Fruit fly (Drosophila melanogaster) whole organism, embryonic: Measurements from ENCODE around the gene CG4210.

Experiments
- ATbp ChIP-seq: fragments of 200-800 bp; sonication (Bioruptor generic); optimal IDR thresholded peaks from 2 replicates; lab custom pipeline; 2017; ENCODE audit warnings: missing biosample characterization, mild to moderate bottlenecking, missing genetic modification characterization, missing genetic modification reagents
- B-H2 ChIP-seq: fragments of 200-800 bp; sonication (Bioruptor generic); optimal IDR thresholded peaks from 2 replicates; lab custom pipeline; 2018; ENCODE audit warnings: missing biosample characterization, mild to moderate bottlenecking, missing genetic modification characterization
- Bdp1 ChIP-seq: fragments of 200-800 bp; sonication (Bioruptor generic); optimal IDR thresholded peaks from 3 replicates; lab custom pipeline; 2016; ENCODE audit warnings: missing biosample characterization, missing genetic modification characterization
- CG10543 ChIP-seq: fragments of 200-800 bp; sonication (Bioruptor generic); optimal IDR thresholded peaks from 3 replicates; lab custom pipeline; 2017; ENCODE audit warnings: missing biosample characterization, mild to moderate bottlenecking, missing genetic modification characterization, moderate library complexity
- CG10979 ChIP-seq: fragments of 200-800 bp; sonication (Bioruptor generic); optimal IDR thresholded peaks from 2 replicates; lab custom pipeline; 2018; ENCODE audit warnings: missing biosample characterization, mild to moderate bottlenecking, missing genetic modification characterization, moderate library complexity
- CG12299 ChIP-seq: fragments of 200-800 bp; sonication (Bioruptor generic); optimal IDR thresholded peaks from 2 replicates; lab custom pipeline; 2018; ENCODE audit warnings: missing biosample characterization, mild to moderate bottlenecking, missing genetic modification characterization
- CG12769 ChIP-seq: fragments of 200-800 bp; sonication (Bioruptor generic); optimal IDR thresholded peaks from 2 replicates; lab custom pipeline; 2019; ENCODE audit warnings: missing biosample characterization, mild to moderate bottlenecking, missing genetic modification characterization, moderate library complexity
- CG15073 ChIP-seq: fragments of 200-800 bp; sonication (Bioruptor generic); optimal IDR thresholded peaks from 2 replicates; lab custom pipeline; 2016; ENCODE audit warnings: missing biosample characterization, missing genetic modification characterization
- CG15269 ChIP-seq: fragments of 200-800 bp; sonication (Bioruptor generic); optimal IDR thresholded peaks from 2 replicates; lab custom pipeline; 2018; ENCODE audit warnings: missing biosample characterization, mild to moderate bottlenecking, missing genetic modification characterization, moderate library complexity
- CG1602 ChIP-seq: fragments of 200-800 bp; sonication (Bioruptor generic); optimal IDR thresholded peaks from 3 replicates; lab custom pipeline; 2016; ENCODE audit warnings: missing biosample characterization, missing genetic modification characterization
- CG31388 ChIP-seq: fragments of 200-800 bp; sonication (Bioruptor generic); optimal IDR thresholded peaks from 2 replicates; lab custom pipeline; 2016; ENCODE audit warnings: missing biosample characterization, missing genetic modification characterization
- CG32767 ChIP-seq: fragments of 200-800 bp; sonication (Bioruptor generic); IDR thresholded peaks from 2 replicates; pipeline ENCODE4 v1.3.6; 2022; ENCODE audit warnings: missing biosample characterization, missing genetic modification characterization
- CG33213 ChIP-seq: fragments of 200-800 bp; sonication (Bioruptor generic); optimal IDR thresholded peaks from 3 replicates; lab custom pipeline; 2016; ENCODE audit warnings: missing biosample characterization, missing genetic modification characterization
- CG34422 ChIP-seq: fragments of 200-800 bp; sonication (Bioruptor generic); IDR thresholded peaks from 3 replicates; pipeline ENCODE4 v1.3.6; 2022; ENCODE audit warnings: missing biosample characterization, missing genetic modification characterization
- CG4424 ChIP-seq: fragments of 200-800 bp; sonication (Bioruptor generic); optimal IDR thresholded peaks from 3 replicates; lab custom pipeline; 2016; ENCODE audit warnings: missing biosample characterization, missing genetic modification characterization
- CG4820 ChIP-seq: fragments of 200-800 bp; sonication (Bioruptor generic); optimal IDR thresholded peaks from 3 replicates; lab custom pipeline; 2016; ENCODE audit warnings: missing biosample characterization, missing genetic modification characterization
- CG5180 ChIP-seq: fragments of 200-800 bp; sonication (Bioruptor generic); optimal IDR thresholded peaks from 3 replicates; lab custom pipeline; 2017; ENCODE audit warnings: missing biosample characterization, missing genetic modification characterization, mild to moderate bottlenecking, moderate library complexity, missing genetic modification reagents
- CG5953 ChIP-seq: fragments of 200-800 bp; sonication (Bioruptor generic); IDR thresholded peaks from 2 replicates; pipeline ENCODE4 v1.3.6; 2022; ENCODE audit warnings: missing biosample characterization, missing genetic modification characterization
- CG6654 ChIP-seq: fragments of 200-800 bp; sonication (Bioruptor generic); optimal IDR thresholded peaks from 2 replicates; lab custom pipeline; 2017; ENCODE audit warnings: missing biosample characterization, mild to moderate bottlenecking, missing genetic modification characterization
- CG6765 ChIP-seq: fragments of 200-800 bp; sonication (Bioruptor generic); optimal IDR thresholded peaks from 3 replicates; lab custom pipeline; 2017; ENCODE audit warnings: missing biosample characterization, mild to moderate bottlenecking, missing genetic modification characterization
- CTCF ChIP-seq: fragments of 200-800 bp; sonication (Bioruptor generic); optimal IDR thresholded peaks from 2 replicates; lab custom pipeline; 2017; ENCODE audit warnings: missing biosample characterization, mild to moderate bottlenecking, missing genetic modification characterization, moderate library complexity
- CrebB ChIP-seq: fragments of 200-800 bp; sonication (Bioruptor generic); optimal IDR thresholded peaks from 3 replicates; lab custom pipeline; 2018; ENCODE audit warnings: missing biosample characterization, mild to moderate bottlenecking, missing genetic modification characterization
- Dbx ChIP-seq: fragments of 200-800 bp; sonication (Bioruptor generic); IDR thresholded peaks from 3 replicates; pipeline ENCODE4 v1.3.6; 2022; ENCODE audit warnings: missing biosample characterization, missing genetic modification characterization
- Eip74EF ChIP-seq, 2 experiments: fragments of 200-800 bp in 1 of 2; fragments of >200 bp in 1 of 2; sonication (Bioruptor generic) in 1 of 2; optimal IDR thresholded peaks; 2 replicates each; lab custom pipeline; 2017 to 2019; ENCODE audit warnings: missing biosample characterization in 2 of 2, missing genetic modification characterization in 2 of 2, mild to moderate bottlenecking in 1 of 2, moderate library complexity in 1 of 2
- Fer1 ChIP-seq: fragments of 200-800 bp; sonication (Bioruptor generic); optimal IDR thresholded peaks from 2 replicates; lab custom pipeline; 2017; ENCODE audit warnings: missing biosample characterization, mild to moderate bottlenecking, missing genetic modification characterization
- Fer3 ChIP-seq: fragments of 200-800 bp; sonication (Bioruptor generic); optimal IDR thresholded peaks from 2 replicates; lab custom pipeline; 2018; ENCODE audit warnings: missing biosample characterization, mild to moderate bottlenecking, missing genetic modification characterization, moderate library complexity
- GATAe ChIP-seq: fragments of 200-800 bp; sonication (Bioruptor generic); conservative IDR thresholded peaks from 2 replicates; pipeline ENCODE4 v1.3.6; 2022; ENCODE audit warnings: missing biosample characterization, missing genetic modification characterization
- Gsc ChIP-seq: fragments of 200-800 bp; sonication (Bioruptor generic); IDR thresholded peaks from 2 replicates; pipeline ENCODE4 v1.3.6; 2022; ENCODE audit warnings: missing biosample characterization, missing genetic modification characterization
- Hr3 ChIP-seq: fragments of 200-800 bp; sonication (Bioruptor generic); optimal IDR thresholded peaks from 3 replicates; lab custom pipeline; 2016; ENCODE audit warnings: missing biosample characterization, missing genetic modification characterization
- NC2α ChIP-seq: fragments of 200-800 bp; sonication (Bioruptor generic); optimal IDR thresholded peaks from 2 replicates; lab custom pipeline; 2016; ENCODE audit warnings: missing biosample characterization, missing genetic modification characterization
- Ravus ChIP-seq: fragments of 200-800 bp; sonication (Bioruptor generic); IDR thresholded peaks from 2 replicates; pipeline ENCODE4 v1.3.6; 2022; ENCODE audit warnings: missing biosample characterization, missing genetic modification characterization
- Ssrp ChIP-seq: fragments of 200-800 bp; sonication (Bioruptor generic); optimal IDR thresholded peaks from 2 replicates; lab custom pipeline; 2018; ENCODE audit warnings: missing biosample characterization, mild to moderate bottlenecking, missing genetic modification characterization, moderate library complexity
- amos ChIP-seq: fragments of 200-800 bp; sonication (Bioruptor generic); IDR thresholded peaks from 2 replicates; pipeline ENCODE4 v1.3.6; 2022; ENCODE audit warnings: missing biosample characterization, missing genetic modification characterization; ENCODE audit not compliant: partially characterized antibody
- bab2 ChIP-seq: fragments of 200-800 bp; sonication (Bioruptor generic); optimal IDR thresholded peaks from 2 replicates; lab custom pipeline; 2016; ENCODE audit warnings: missing biosample characterization, missing genetic modification characterization
- dimm ChIP-seq: fragments of 200-800 bp; sonication (Bioruptor generic); IDR thresholded peaks from 2 replicates; pipeline ENCODE4 v1.3.6; 2022; ENCODE audit warnings: missing biosample characterization, missing genetic modification characterization
- dm ChIP-seq: fragments of 200-800 bp; sonication (Bioruptor generic); optimal IDR thresholded peaks from 3 replicates; lab custom pipeline; 2016; ENCODE audit warnings: missing biosample characterization, missing genetic modification characterization
- en ChIP-seq: fragments of 200-800 bp; sonication (Bioruptor generic); optimal IDR thresholded peaks from 2 replicates; lab custom pipeline; 2016; ENCODE audit warnings: missing biosample characterization, missing genetic modification characterization
- gsb ChIP-seq: fragments of 200-800 bp; sonication (Bioruptor generic); IDR thresholded peaks from 2 replicates; pipeline ENCODE4 v1.3.6; 2022; ENCODE audit warnings: missing biosample characterization, missing genetic modification characterization
- her ChIP-seq: fragments of 200-800 bp; sonication (Bioruptor generic); optimal IDR thresholded peaks from 2 replicates; lab custom pipeline; 2016; ENCODE audit warnings: missing biosample characterization, missing genetic modification characterization
- insv ChIP-seq, 2 experiments: fragments of 200-800 bp; sonication (Bioruptor generic); optimal IDR thresholded peaks; 3 replicates each; lab custom pipeline; 2016 to 2018; ENCODE audit warnings: missing biosample characterization in 2 of 2, missing genetic modification characterization in 2 of 2
- kay ChIP-seq: fragments of 200-800 bp; sonication (Bioruptor generic); optimal IDR thresholded peaks from 2 replicates; lab custom pipeline; 2016; ENCODE audit warnings: missing biosample characterization, missing genetic modification characterization
- lab ChIP-seq: fragments of 200-800 bp; sonication (Bioruptor generic); optimal IDR thresholded peaks from 3 replicates; lab custom pipeline; 2017; ENCODE audit warnings: missing biosample characterization, missing genetic modification characterization, mild to moderate bottlenecking, moderate library complexity, missing genetic modification reagents
- onecut ChIP-seq: fragments of 200-800 bp; sonication (Bioruptor generic); IDR thresholded peaks from 2 replicates; pipeline ENCODE4 v1.3.6; 2022; ENCODE audit warnings: missing biosample characterization, missing genetic modification characterization
- pan ChIP-seq, 4 experiments: fragments of >200 bp in 3 of 4; fragments of 200-800 bp in 1 of 4; sonication (Bioruptor generic) in 1 of 4; optimal IDR thresholded peaks in 3 of 4; IDR thresholded peaks in 1 of 4; 2 replicates each; pipeline versions ENCODE4 v1.3.6 to Lab custom; 2017 to 2022; ENCODE audit warnings: missing biosample characterization in 2 of 4, missing genetic modification characterization in 2 of 4, mixed read lengths in 1 of 4
- ranshi ChIP-seq: fragments of 200-800 bp; sonication (Bioruptor generic); IDR thresholded peaks from 2 replicates; pipeline ENCODE4 v1.3.6; 2022; ENCODE audit warnings: missing biosample characterization, missing genetic modification characterization
- sens ChIP-seq: fragments of 200-800 bp; sonication (Bioruptor generic); peaks from one replicate; lab custom pipeline; 2016; ENCODE audit warnings: missing biosample characterization, missing genetic modification characterization
- sisA ChIP-seq: fragments of 200-800 bp; sonication (Bioruptor generic); IDR thresholded peaks from 2 replicates; pipeline ENCODE4 v1.3.6; 2022; ENCODE audit warnings: missing biosample characterization, missing genetic modification characterization
- vvl ChIP-seq: fragments of 200-800 bp; sonication (Bioruptor generic); IDR thresholded peaks from 2 replicates; pipeline ENCODE4 v1.3.6; 2022; ENCODE audit warnings: missing biosample characterization, missing genetic modification characterization
- wor ChIP-seq: fragments of 200-800 bp; sonication (Bioruptor generic); IDR thresholded peaks from 2 replicates; pipeline ENCODE4 v1.3.6; 2022; ENCODE audit warnings: missing biosample characterization, missing genetic modification characterization
- yki ChIP-seq: fragments of >200 bp; optimal IDR thresholded peaks from 3 replicates; lab custom pipeline; 2018

CG4210 gene

DNA sequence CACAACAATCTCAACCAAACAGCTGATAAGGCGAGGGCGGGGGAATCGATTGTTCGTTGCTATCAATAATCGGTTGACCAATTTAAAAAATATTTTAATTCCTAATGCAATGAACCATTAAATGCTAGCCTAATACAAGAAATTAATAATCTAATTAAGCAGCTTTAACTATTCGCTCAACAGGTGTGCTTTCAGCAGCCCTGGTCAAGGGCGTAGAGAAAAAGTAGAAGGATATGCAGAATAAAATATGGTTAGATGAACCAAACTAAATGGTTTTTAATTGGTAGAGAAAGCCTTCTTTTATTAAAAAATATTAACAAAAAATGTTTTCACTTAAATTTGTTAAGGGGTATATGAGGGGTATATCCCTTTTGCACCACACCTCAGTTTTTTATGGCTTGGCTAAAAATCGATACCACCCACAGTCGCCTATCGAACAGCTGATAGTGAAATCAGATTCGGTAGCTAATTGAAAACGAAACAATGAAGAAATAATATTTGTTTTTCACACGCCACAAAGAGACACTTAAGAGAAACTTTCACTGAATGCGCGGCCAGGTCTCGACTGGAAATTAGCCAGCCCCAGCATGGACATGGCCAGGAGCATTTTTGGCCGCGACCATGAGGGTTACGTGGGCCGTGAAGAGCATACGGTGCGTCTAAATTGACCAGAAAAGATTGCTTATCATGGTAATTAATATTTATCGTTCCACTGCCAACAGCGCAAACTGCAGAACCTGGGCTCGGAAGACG, 5.2 kb downstream of the CG4210 start, which contains the start of the genes SIDL and CG12241 (continued):
- peak; percentile 96 for TF ChIP-seq ranshi (GFP tag; lab: Robert Waterston, UW)
- TF ChIP-seq en (GFP tag; lab: Kevin White, UChicago) = no peak
- no peak for TF ChIP-seq CG15269
- TF ChIP-seq kay (GFP tag; lab: Kevin White, UChicago) = peak; percentile 69
- peak; percentile 86 for TF ChIP-seq Fer3 (tag; lab: Kevin White, UChicago)
- TF ChIP-seq pan (optimal IDR thresholded peaks at IDR 0.05; lab: Kevin White, UChicago) = no peak
- peak in 1 of 2 experiments; percentile 96 for TF ChIP-seq pan (GFP tag; optimal IDR thresholded peaks at IDR 0.05 in 1 of 2, IDR thresholded peaks at IDR 0.05 in 1 of 2)
- peak; percentile 7 for TF ChIP-seq Bdp1 (GFP tag; lab: Kevin White, UChicago)
- peak; percentile 68 for TF ChIP-seq CG6765 (GFP tag; lab: Kevin White, UChicago)
- TF ChIP-seq Eip74EF (GFP tag; optimal IDR thresholded peaks at IDR 0.05; lab: Kevin White, UChicago) = no peak
- TF ChIP-seq dimm = no peak
- TF ChIP-seq gsb (GFP tag; lab: Robert Waterston, UW) = peak; percentile 82
- peak; percentile 84 for TF ChIP-seq GATAe (GFP tag; lab: Robert Waterston, UW)
- peak; percentile 94 for TF ChIP-seq Dbx (GFP tag; lab: Robert Waterston, UW)
- TF ChIP-seq lab (GFP tag; lab: Kevin White, UChicago) = no peak
- TF ChIP-seq CG10979 = peak; percentile 73
- peak; percentile 96 for TF ChIP-seq vvl (GFP tag; lab: Robert Waterston, UW)
- TF ChIP-seq CG5180 (GFP tag; lab: Kevin White, UChicago) = no peak
- peak; percentile 32 for TF ChIP-seq B-H2 (GFP tag; lab: Kevin White, UChicago)
- TF ChIP-seq bab2 (GFP tag; lab: Kevin White, UChicago) = peak; percentile 82
- TF ChIP-seq CG12769 (tag; lab: Kevin White, UChicago) = no peak
- TF ChIP-seq CG5953 (GFP tag; lab: Robert Waterston, UW) = no peak
- peak; percentile 62 for TF ChIP-seq CG31388 (GFP tag; lab: Kevin White, UChicago)
- no peak for TF ChIP-seq wor (GFP tag; lab: Robert Waterston, UW)
- peak; percentile 12 for TF ChIP-seq Ssrp (tag; lab: Kevin White, UChicago)
- TF ChIP-seq amos (GFP tag; lab: Robert Waterston, UW) = no peak
- peak; percentile 70 for TF ChIP-seq Hr3 (GFP tag; lab: Kevin White, UChicago)
- peak; percentile 79 for TF ChIP-seq Fer1
- TF ChIP-seq CG1602 = peak; percentile 45
- TF ChIP-seq onecut (GFP tag; lab: Robert Waterston, UW) = peak; percentile 96
- TF ChIP-seq NC2α = no peak
- no peak for TF ChIP-seq CG6654
- no peak for TF ChIP-seq ATbp (GFP tag; lab: Kevin White, UChicago)
- peak; percentile 59 for TF ChIP-seq CG33213
- peak; percentile 48 for TF ChIP-seq CG12299 (tag; lab: Kevin White, UChicago)
- peak; percentile 80 for TF ChIP-seq Ravus (GFP tag; lab: Robert Waterston, UW)
- peak; percentile 98 for TF ChIP-seq sens
- no peak for TF ChIP-seq CrebB (tag; lab: Kevin White, UChicago)
- peak; percentile 96 for TF ChIP-seq CG34422 (GFP tag; lab: Robert Waterston, UW)
- no peak for TF ChIP-seq CG32767 (GFP tag; lab: Robert Waterston, UW)
- no peak for TF ChIP-seq yki (lab: Kevin White, UChicago)
- TF ChIP-seq Gsc (GFP tag; lab: Robert Waterston, UW) = peak; percentile 78
- peak; percentile 79 for TF ChIP-seq CG4424
- no peak for TF ChIP-seq CG15073 (GFP tag; lab: Kevin White, UChicago)
- no peak for TF ChIP-seq insv (GFP tag; optimal IDR thresholded peaks at IDR 0.05; lab: Kevin White, UChicago)
- TF ChIP-seq CG4820 (GFP tag; lab: Kevin White, UChicago) = peak; percentile 67
- TF ChIP-seq her (GFP tag; lab: Kevin White, UChicago) = peak; percentile 22
- TF ChIP-seq dm (GFP tag; lab: Kevin White, UChicago) = no peak
- no peak for TF ChIP-seq CTCF (GFP tag; lab: Kevin White, UChicago)
- TF ChIP-seq sisA = peak; percentile 91
- peak; percentile 2 for TF ChIP-seq CG10543 (GFP tag; lab: Kevin White, UChicago)
